Worm (Caenorhabditis elegans): Measurements from ENCODE around the gene Y39G8B.13.
A peak's percentile ranks its signal among the peaks of the same experiment; 100 is the strongest.
"Not testable (repeated sequence)": the region's sequence is repeated elsewhere in the genome, so short reads cannot be mapped to it uniquely, and the experiment has no call there.

The Y39G8B.13 gene

DNA sequence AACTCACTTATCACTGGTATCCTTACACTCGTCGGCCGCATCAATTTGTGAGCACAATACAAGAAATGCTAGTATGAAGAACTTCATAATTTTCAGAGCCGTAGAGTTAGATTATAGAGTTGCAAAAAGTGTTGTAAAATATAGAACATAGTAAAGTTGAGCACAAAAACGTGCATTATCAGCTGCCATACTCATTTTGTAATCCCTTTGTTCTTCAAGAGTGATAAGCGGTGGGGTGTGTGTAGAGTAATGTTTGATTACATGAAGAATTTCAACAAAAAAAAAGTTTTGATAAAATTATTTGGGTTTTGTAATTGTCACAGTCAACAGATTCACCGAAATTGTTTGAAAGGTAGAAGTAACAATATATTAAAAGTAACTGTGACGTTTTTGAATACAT lies at the start of gene Y39G8B.13, which contains the start of gene Y39G8B.10:
Gene Y39G8B.13, minus strand, starts transcription at position 125 of the 400 bp plus-strand sequence.
Gene Y39G8B.10, minus strand, starts transcription at position 193 of the 400 bp plus-strand sequence.
- peak; percentile 60 for TF ChIP-seq elt-2 (tag; optimal IDR thresholded peaks at IDR 0.05)
- no peak for TF ChIP-seq nhr-90 (tag; optimal IDR thresholded peaks at IDR 0.05; ENCODE audit: poor library complexity)
- TF ChIP-seq aha-1 (tag; optimal IDR thresholded peaks at IDR 0.05): no peak

DNA sequence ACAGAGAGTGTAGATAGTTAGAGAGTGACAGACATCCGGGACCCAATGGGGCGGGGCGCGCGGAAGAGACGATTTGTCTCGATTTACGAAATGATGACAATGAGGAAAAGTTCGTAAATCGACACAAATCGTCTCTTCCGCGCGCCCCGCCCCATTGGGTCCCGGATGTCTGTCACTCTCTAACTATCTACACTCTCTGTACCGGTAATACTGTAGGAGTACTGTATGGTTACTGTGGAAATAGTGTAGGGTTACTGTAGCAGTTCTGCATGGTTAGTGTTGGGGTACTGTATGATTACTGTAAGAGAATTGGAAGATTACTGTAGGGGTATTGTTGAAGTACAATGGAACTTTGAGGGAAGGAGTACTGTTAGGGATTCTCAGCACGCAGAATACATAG lies 38.4 kb upstream of the Y39G8B.13 start, which contains the start of gene F01D5.10:
Gene F01D5.10, minus strand, starts transcription at position 101 of the 400 bp plus-strand sequence.
- not testable (repeated sequence) for TF ChIP-seq unc-62 (GFP tag; optimal IDR thresholded peaks at IDR 0.05); unc-86 (tag; optimal IDR thresholded peaks at IDR 0.05); ztf-11 (tag; optimal IDR thresholded peaks at IDR 0.05)

DNA sequence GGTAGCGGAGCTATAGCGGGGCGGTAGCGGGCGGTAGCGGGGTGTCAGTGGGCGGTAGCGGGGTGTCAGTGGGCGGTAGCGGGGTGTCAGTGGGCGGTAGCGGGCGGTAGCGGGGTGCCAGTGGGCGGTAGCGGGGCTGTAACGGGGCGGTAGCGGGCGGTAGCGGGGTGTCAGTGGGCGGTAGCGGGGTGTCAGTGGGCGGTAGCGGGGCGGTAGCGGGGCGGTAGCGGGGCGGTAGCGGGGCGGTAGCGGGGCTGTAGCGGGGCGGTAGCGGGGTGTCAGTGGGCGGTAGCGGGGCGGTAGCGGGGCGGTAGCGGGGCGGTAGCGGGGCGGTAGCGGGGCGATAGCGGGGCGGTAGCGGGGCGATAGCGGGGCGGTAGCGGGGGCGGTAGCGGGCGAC lies 36.8 kb upstream of the Y39G8B.13 start:
- peak; percentile 43 for TF ChIP-seq ceh-8 (GFP tag; optimal IDR thresholded peaks at IDR 0.05)

DNA sequence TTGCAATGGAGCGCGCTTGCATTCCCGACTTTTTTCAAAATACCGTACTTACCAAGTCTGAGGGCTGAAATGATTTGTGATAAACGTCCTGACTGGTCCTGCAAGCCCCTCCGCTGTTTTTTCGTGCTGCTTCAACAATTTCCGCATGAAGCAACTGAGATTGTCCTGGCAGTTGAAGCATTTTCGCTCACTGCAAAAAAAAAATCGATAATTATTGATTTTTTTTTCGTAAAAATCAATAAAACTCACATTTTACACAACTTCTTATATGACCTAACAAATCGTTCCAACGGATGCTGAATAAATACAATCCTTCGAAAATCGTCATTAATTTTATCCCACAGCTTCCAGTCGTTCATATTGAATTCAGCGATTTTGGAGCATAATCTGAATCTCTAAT lies 36.0 kb upstream of the Y39G8B.13 start:
- TF ChIP-seq dsc-1 (tag; optimal IDR thresholded peaks at IDR 0.05): no peak
- no peak for TF ChIP-seq mep-1 (tag; optimal IDR thresholded peaks at IDR 0.05)
- TF ChIP-seq pag-3 (tag; optimal IDR thresholded peaks at IDR 0.05; ENCODE audit: borderline replicate concordance, insufficient read depth): no peak
- TF ChIP-seq efl-1 (optimal IDR thresholded peaks at IDR 0.05): no peak
- no peak for TF ChIP-seq efl-1 (GFP tag; optimal IDR thresholded peaks at IDR 0.05 in 1 of 2)
- no peak for TF ChIP-seq nhr-90 (tag; optimal IDR thresholded peaks at IDR 0.05; ENCODE audit: poor library complexity)
- TF ChIP-seq lin-13 (GFP tag; optimal IDR thresholded peaks at IDR 0.05): no peak
- TF ChIP-seq zip-4 (GFP tag; optimal IDR thresholded peaks at IDR 0.05): no peak
- no peak for TF ChIP-seq fos-1 (tag; optimal IDR thresholded peaks at IDR 0.05)
- TF ChIP-seq hpl-2 (GFP tag; optimal IDR thresholded peaks at IDR 0.05): no peak
- no peak for TF ChIP-seq xbp-1 (tag; optimal IDR thresholded peaks at IDR 0.05)
- no peak for TF ChIP-seq ets-5 (GFP tag; IDR thresholded peaks at IDR 0.05)
- no peak for TF ChIP-seq ceh-82 (tag; optimal IDR thresholded peaks at IDR 0.05)
- TF ChIP-seq unc-130 (tag; optimal IDR thresholded peaks at IDR 0.05): no peak
- no peak for TF ChIP-seq fkh-4 (tag; optimal IDR thresholded peaks at IDR 0.05; ENCODE audit: borderline replicate concordance)
- no peak for TF ChIP-seq sup-37 (GFP tag; optimal IDR thresholded peaks at IDR 0.05)
- TF ChIP-seq snu-23 (GFP tag; optimal IDR thresholded peaks at IDR 0.05): no peak
- no peak for TF ChIP-seq blmp-1 (tag; optimal IDR thresholded peaks at IDR 0.05)
- no peak for TF ChIP-seq lin-14 (GFP tag; optimal IDR thresholded peaks at IDR 0.05)

DNA sequence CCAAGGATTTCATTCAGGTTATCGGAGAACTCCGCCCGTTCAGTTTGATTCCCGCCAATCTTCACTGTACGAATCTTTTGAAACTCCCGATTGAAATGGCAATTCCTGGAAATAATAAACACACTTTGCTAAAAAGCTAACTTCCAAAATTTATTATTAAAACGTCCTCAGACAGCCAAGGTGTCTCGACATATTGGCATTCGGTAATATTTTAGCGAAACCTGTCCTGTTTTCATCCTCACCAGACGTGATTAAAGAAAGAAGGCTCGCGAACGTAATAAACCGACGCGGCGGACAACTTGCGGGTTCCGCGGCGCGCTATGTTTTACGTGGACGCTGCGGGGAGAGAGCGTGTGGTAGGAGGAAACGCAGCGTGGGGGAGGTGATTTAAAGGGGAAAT lies 35.3 kb upstream of the Y39G8B.13 start:
- TF ChIP-seq skn-1 (tag; optimal IDR thresholded peaks at IDR 0.05) (peak; percentile 34), dsc-1 (tag; optimal IDR thresholded peaks at IDR 0.05) (peak; percentile 84), ztf-11 (tag; optimal IDR thresholded peaks at IDR 0.05) (peak in 1 of 2 experiments; percentile 65), fkh-4 (tag; optimal IDR thresholded peaks at IDR 0.05; ENCODE audit: borderline replicate concordance) (no peak), fkh-8 (tag; optimal IDR thresholded peaks at IDR 0.05) (no peak), snu-23 (GFP tag; optimal IDR thresholded peaks at IDR 0.05) (peak; percentile 91), Y116A8C.19 (tag; optimal IDR thresholded peaks at IDR 0.05; ENCODE audit: borderline replicate concordance) (no peak), lsy-2 (tag; optimal IDR thresholded peaks at IDR 0.05) (peak; percentile 31 to 80), tbx-2 (tag; optimal IDR thresholded peaks at IDR 0.05) (peak; percentile 80), fos-1 (tag; optimal IDR thresholded peaks at IDR 0.05) (peak; percentile 44), elt-2 (tag; optimal IDR thresholded peaks at IDR 0.05) (peak; percentile 94), alr-1 (tag; optimal IDR thresholded peaks at IDR 0.05; ENCODE audit: borderline replicate concordance) (no peak), egl-13 (tag; optimal IDR thresholded peaks at IDR 0.05) (peak; percentile 65), nhr-84 (tag; optimal IDR thresholded peaks at IDR 0.05) (no peak), swsn-7 (tag; optimal IDR thresholded peaks at IDR 0.05) (peak; percentile 92), pag-3 (tag; optimal IDR thresholded peaks at IDR 0.05; ENCODE audit: borderline replicate concordance, insufficient read depth) (peak; percentile 54), C34B4.2 (tag; optimal IDR thresholded peaks at IDR 0.05) (peak; percentile 5), unc-130 (tag; optimal IDR thresholded peaks at IDR 0.05) (peak; percentile 23), ceh-63 (GFP tag; optimal IDR thresholded peaks at IDR 0.05) (no peak), C04F5.9 (tag; optimal IDR thresholded peaks at IDR 0.05) (peak; percentile 57), ama-1 (optimal IDR thresholded peaks at IDR 0.05) (peak; percentile 97), egl-27 (tag; optimal IDR thresholded peaks at IDR 0.05) (no peak), hlh-4 (tag; optimal IDR thresholded peaks at IDR 0.05) (peak; percentile 30), zip-4 (GFP tag; optimal IDR thresholded peaks at IDR 0.05) (peak; percentile 81), lir-3 (tag; optimal IDR thresholded peaks at IDR 0.05; ENCODE audit: poor library complexity) (peak; percentile 34), fkh-10 (GFP tag; optimal IDR thresholded peaks at IDR 0.05) (no peak), blmp-1 (tag; optimal IDR thresholded peaks at IDR 0.05) (no peak), mdl-1 (tag; optimal IDR thresholded peaks at IDR 0.05) (peak in 1 of 2 experiments; percentile 49)
